In the genomic region with DNA sequence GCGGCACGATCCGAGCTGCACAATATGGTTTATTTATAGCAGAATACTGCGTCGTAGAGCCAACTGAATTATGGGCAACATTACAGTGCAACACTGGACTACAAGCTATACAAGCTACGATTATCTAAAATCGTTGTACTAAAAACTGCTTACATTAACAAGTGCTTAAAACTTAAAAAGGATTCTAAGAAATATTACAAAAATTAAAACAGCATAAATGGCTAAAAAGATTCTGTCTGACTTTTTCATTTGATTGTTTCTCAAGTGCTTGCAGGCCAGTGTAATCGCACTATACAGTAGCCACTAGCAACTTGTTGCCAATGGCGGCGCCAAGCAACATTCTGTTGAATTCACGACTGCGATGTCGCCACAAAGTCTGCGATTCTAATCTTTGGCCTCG, we compare ENCODE assay signal across 1 fruit fly cellular context.
A peak's percentile ranks its signal among the peaks of the same experiment; 100 is the strongest.
TF ChIP-seq lines count a peak whose summit lies in the region.

No protein-coding gene starts in this region.

TF ChIP-seq in whole organism, embryonic, 481 proteins besides CTCF, POLR2A, EP300 and RAD21 (continued from another document and continues in another):
- TF ChIP-seq Awh (GFP tag; IDR thresholded peaks at IDR 0.05; lab: Robert Waterston, UW), result peak; percentile 90
- no peak for TF ChIP-seq zfh2 (GFP tag; optimal IDR thresholded peaks at IDR 0.05; lab: Kevin White, UChicago)
- TF ChIP-seq H15 (GFP tag; IDR thresholded peaks at IDR 0.05; lab: Robert Waterston, UW), result peak; percentile 86
- TF ChIP-seq CG4730 (GFP tag; IDR thresholded peaks at IDR 0.05; lab: Robert Waterston, UW), result peak; percentile 77
- TF ChIP-seq CG18764 (GFP tag; optimal IDR thresholded peaks at IDR 0.05; lab: Kevin White, UChicago), result peak; percentile 54
- peak; percentile 82 for TF ChIP-seq lmd (GFP tag; IDR thresholded peaks at IDR 0.05; lab: Robert Waterston, UW)
- TF ChIP-seq sisA (GFP tag; IDR thresholded peaks at IDR 0.05; lab: Robert Waterston, UW), result peak; percentile 80
- peak; percentile 47 for TF ChIP-seq CG12071 (GFP tag; optimal IDR thresholded peaks at IDR 0.05; lab: Kevin White, UChicago)
- TF ChIP-seq crp (GFP tag; optimal IDR thresholded peaks at IDR 0.05; lab: Kevin White, UChicago), result peak in 1 of 2 experiments; percentile 6
- TF ChIP-seq h (optimal IDR thresholded peaks at IDR 0.05; lab: Kevin White, UChicago), result no peak
- peak; percentile 57; the same call in 1 of the 2 replicates for TF ChIP-seq bowl (GFP tag; IDR thresholded peaks at IDR 0.05; lab: Robert Waterston, UW)
- no peak for TF ChIP-seq CG6854 (GFP tag; optimal IDR thresholded peaks at IDR 0.05; lab: Kevin White, UChicago)
- peak; percentile 84 for TF ChIP-seq Sox102F (GFP tag; optimal IDR thresholded peaks at IDR 0.05; lab: Kevin White, UChicago)
- TF ChIP-seq run (tag; optimal IDR thresholded peaks at IDR 0.05; lab: Kevin White, UChicago), result peak; percentile 58
- TF ChIP-seq Ptx1 (GFP tag; IDR thresholded peaks at IDR 0.05; lab: Robert Waterston, UW), result peak; percentile 84
- TF ChIP-seq CrebB (tag; optimal IDR thresholded peaks at IDR 0.05; lab: Kevin White, UChicago), result peak; percentile 24
- no peak for TF ChIP-seq MESR4 (GFP tag; optimal IDR thresholded peaks at IDR 0.05; lab: Kevin White, UChicago)
- TF ChIP-seq CG11093 (GFP tag; IDR thresholded peaks at IDR 0.05; lab: Robert Waterston, UW), result peak; percentile 73
- TF ChIP-seq tll (GFP tag; optimal IDR thresholded peaks at IDR 0.05; lab: Kevin White, UChicago), result no peak
- no peak for TF ChIP-seq CG7271 (tag; optimal IDR thresholded peaks at IDR 0.05; lab: Kevin White, UChicago)
- TF ChIP-seq wor (GFP tag; IDR thresholded peaks at IDR 0.05; lab: Robert Waterston, UW), result peak; percentile 64
- TF ChIP-seq mirr (GFP tag; optimal IDR thresholded peaks at IDR 0.05; lab: Kevin White, UChicago), result no peak
- TF ChIP-seq ttk (GFP tag; IDR thresholded peaks at IDR 0.05; lab: Robert Waterston, UW), result peak; percentile 86
- TF ChIP-seq dysf (GFP tag; IDR thresholded peaks at IDR 0.05; lab: Robert Waterston, UW), result peak; percentile 85
- TF ChIP-seq CG10366 (GFP tag; IDR thresholded peaks at IDR 0.05; lab: Robert Waterston, UW), result peak; percentile 83
- TF ChIP-seq Hr51 (GFP tag; optimal IDR thresholded peaks at IDR 0.05; lab: Kevin White, UChicago), result peak; percentile 23 to 79
- peak; percentile 35 for TF ChIP-seq CG5180 (GFP tag; optimal IDR thresholded peaks at IDR 0.05; lab: Kevin White, UChicago)
- no peak for TF ChIP-seq CG11456 (GFP tag; IDR thresholded peaks at IDR 0.05; lab: Robert Waterston, UW)
- no peak for TF ChIP-seq Adf1 (GFP tag; IDR thresholded peaks at IDR 0.05; lab: Robert Waterston, UW)
- peak; percentile 36 for TF ChIP-seq CG8089 (GFP tag; optimal IDR thresholded peaks at IDR 0.05; lab: Kevin White, UChicago)
- TF ChIP-seq CG6813 (GFP tag; optimal IDR thresholded peaks at IDR 0.05; lab: Kevin White, UChicago), result peak; percentile 63
- TF ChIP-seq ato (GFP tag; IDR thresholded peaks at IDR 0.05; lab: Robert Waterston, UW; ENCODE audit: partially characterized antibody), result no peak
- TF ChIP-seq CG14667 (GFP tag; IDR thresholded peaks at IDR 0.05; lab: Robert Waterston, UW), result peak; percentile 63
- TF ChIP-seq ro (GFP tag; IDR thresholded peaks at IDR 0.05; lab: Robert Waterston, UW), result peak; percentile 50
- no peak for TF ChIP-seq CG6765 (GFP tag; optimal IDR thresholded peaks at IDR 0.05; lab: Kevin White, UChicago)
- TF ChIP-seq CG8281 (tag; optimal IDR thresholded peaks at IDR 0.05; lab: Kevin White, UChicago), result peak; percentile 30
- TF ChIP-seq CG10565 (GFP tag; optimal IDR thresholded peaks at IDR 0.05; lab: Kevin White, UChicago), result peak; percentile 3
- TF ChIP-seq CG17568 (GFP tag; optimal IDR thresholded peaks at IDR 0.05; lab: Kevin White, UChicago), result peak; percentile 49
- no peak for TF ChIP-seq CG13296 (GFP tag; optimal IDR thresholded peaks at IDR 0.05; lab: Kevin White, UChicago)
- TF ChIP-seq CG11695 (GFP tag; IDR thresholded peaks at IDR 0.05; lab: Robert Waterston, UW), result peak; percentile 83
- TF ChIP-seq CG6683 (GFP tag; optimal IDR thresholded peaks at IDR 0.05; lab: Kevin White, UChicago), result no peak
- TF ChIP-seq ash1 (GFP tag; optimal IDR thresholded peaks at IDR 0.05; lab: Kevin White, UChicago), result no peak
- peak; percentile 81 for TF ChIP-seq seq (GFP tag; IDR thresholded peaks at IDR 0.05; lab: Robert Waterston, UW)
- TF ChIP-seq otp (GFP tag; IDR thresholded peaks at IDR 0.05; lab: Robert Waterston, UW), result 0 out of 3 replicates have a peak, but pooled peaks have one; percentile 63
- TF ChIP-seq Drgx (GFP tag; IDR thresholded peaks at IDR 0.05; lab: Robert Waterston, UW), result peak; percentile 96
- peak; percentile 46 for TF ChIP-seq eyg (GFP tag; optimal IDR thresholded peaks at IDR 0.05; lab: Kevin White, UChicago)
- TF ChIP-seq btn (GFP tag; optimal IDR thresholded peaks at IDR 0.05; lab: Kevin White, UChicago), result peak; percentile 63
- no peak for TF ChIP-seq hbn (GFP tag; IDR thresholded peaks at IDR 0.05; lab: Robert Waterston, UW; ENCODE audit: partially characterized antibody)
- peak; percentile 99 for TF ChIP-seq CG11504 (tag; optimal IDR thresholded peaks at IDR 0.05; lab: Kevin White, UChicago)
- TF ChIP-seq Bgb (GFP tag; IDR thresholded peaks at IDR 0.05; lab: Robert Waterston, UW; ENCODE audit: partially characterized antibody), result no peak
- TF ChIP-seq CG34376 (GFP tag; optimal IDR thresholded peaks at IDR 0.05; lab: Kevin White, UChicago), result no peak
- TF ChIP-seq dati (GFP tag; IDR thresholded peaks at IDR 0.05; lab: Robert Waterston, UW), result peak; percentile 66; the same call in 1 of the 2 replicates
- TF ChIP-seq CG17361 (GFP tag; IDR thresholded peaks at IDR 0.05; lab: Robert Waterston, UW), result peak; percentile 80
- no peak for TF ChIP-seq Dref (GFP tag; IDR thresholded peaks at IDR 0.05; lab: Robert Waterston, UW)
- peak; percentile 90 for TF ChIP-seq Xrp1 (GFP tag; IDR thresholded peaks at IDR 0.05; lab: Robert Waterston, UW)
- TF ChIP-seq CG1602 (GFP tag; optimal IDR thresholded peaks at IDR 0.05; lab: Kevin White, UChicago), result peak; percentile 68
- no peak for TF ChIP-seq HLH4C (GFP tag; IDR thresholded peaks at IDR 0.05; lab: Robert Waterston, UW; ENCODE audit: partially characterized antibody)
- no peak for TF ChIP-seq cad (GFP tag; optimal IDR thresholded peaks at IDR 0.05; lab: Kevin White, UChicago)
- TF ChIP-seq Eip74EF (GFP tag; optimal IDR thresholded peaks at IDR 0.05; lab: Kevin White, UChicago), result peak in 1 of 2 experiments; percentile 63
- TF ChIP-seq lab (GFP tag; optimal IDR thresholded peaks at IDR 0.05; lab: Kevin White, UChicago), result peak; percentile 73
- TF ChIP-seq CG6791 (GFP tag; IDR thresholded peaks at IDR 0.05; lab: Robert Waterston, UW; ENCODE audit: partially characterized antibody), result no peak
- TF ChIP-seq shn (GFP tag; optimal IDR thresholded peaks at IDR 0.05; lab: Kevin White, UChicago), result peak; percentile 44
- peak; percentile 47; the same call in 1 of the 2 replicates for TF ChIP-seq Oaz (GFP tag; IDR thresholded peaks at IDR 0.05; lab: Robert Waterston, UW)
- TF ChIP-seq CG3065 (GFP tag; optimal IDR thresholded peaks at IDR 0.05; lab: Kevin White, UChicago), result no peak
- peak; percentile 69 for TF ChIP-seq CG12219 (GFP tag; optimal IDR thresholded peaks at IDR 0.05; lab: Kevin White, UChicago)
- TF ChIP-seq ara (GFP tag; IDR thresholded peaks at IDR 0.05; lab: Robert Waterston, UW), result peak; percentile 89
- TF ChIP-seq Side (GFP tag; optimal IDR thresholded peaks at IDR 0.05; lab: Kevin White, UChicago), result peak; percentile 16
- TF ChIP-seq sob (GFP tag; IDR thresholded peaks at IDR 0.05; lab: Robert Waterston, UW), result peak; percentile 50; the same call in 1 of the 2 replicates
- no peak for TF ChIP-seq toy (GFP tag; IDR thresholded peaks at IDR 0.05; lab: Robert Waterston, UW)
- peak; percentile 72 for TF ChIP-seq CoRest (tag; optimal IDR thresholded peaks at IDR 0.05; lab: Kevin White, UChicago)
- peak; percentile 51 for TF ChIP-seq ems (GFP tag; optimal IDR thresholded peaks at IDR 0.05; lab: Kevin White, UChicago)
- peak; percentile 18 for TF ChIP-seq CG3281 (GFP tag; optimal IDR thresholded peaks at IDR 0.05; lab: Kevin White, UChicago)
- TF ChIP-seq Taf1 (GFP tag; IDR thresholded peaks at IDR 0.05; lab: Robert Waterston, UW), result peak; percentile 11; the same call in 1 of the 2 replicates
- peak; percentile 79; the same call in 2 of the 3 replicates for TF ChIP-seq CG2199 (GFP tag; IDR thresholded peaks at IDR 0.05; lab: Robert Waterston, UW)
- no peak for TF ChIP-seq sna (GFP tag; IDR thresholded peaks at IDR 0.05; lab: Robert Waterston, UW; ENCODE audit: partially characterized antibody)
- no peak for TF ChIP-seq CG10274 (GFP tag; optimal IDR thresholded peaks at IDR 0.05; lab: Kevin White, UChicago)
- TF ChIP-seq CG12155 (GFP tag; optimal IDR thresholded peaks at IDR 0.05; lab: Kevin White, UChicago), result peak; percentile 38
- no peak for TF ChIP-seq CG12236 (GFP tag; optimal IDR thresholded peaks at IDR 0.05; lab: Kevin White, UChicago)
- no peak for TF ChIP-seq sc (optimal IDR thresholded peaks at IDR 0.05; lab: Kevin White, UChicago)
- peak; percentile 61 for TF ChIP-seq sc (GFP tag; optimal IDR thresholded peaks at IDR 0.05; lab: Kevin White, UChicago)
- TF ChIP-seq gcm (GFP tag; optimal IDR thresholded peaks at IDR 0.05; lab: Kevin White, UChicago), result peak; percentile 47
- peak; percentile 92 for TF ChIP-seq ci (GFP tag; IDR thresholded peaks at IDR 0.05; lab: Robert Waterston, UW)
- TF ChIP-seq CG31365 (tag; optimal IDR thresholded peaks at IDR 0.05; lab: Kevin White, UChicago), result peak; percentile 15
- TF ChIP-seq CG1024 (GFP tag; IDR thresholded peaks at IDR 0.05; lab: Robert Waterston, UW), result peak; percentile 50; the same call in 1 of the 2 replicates
- peak; percentile 66 for TF ChIP-seq D19A (tag; optimal IDR thresholded peaks at IDR 0.05; lab: Kevin White, UChicago)
- peak; percentile 43 for TF ChIP-seq caup (GFP tag; optimal IDR thresholded peaks at IDR 0.05; lab: Kevin White, UChicago; ENCODE audit: severe bottlenecking)
- no peak for TF ChIP-seq ftz-f1 (GFP tag; optimal IDR thresholded peaks at IDR 0.05; lab: Kevin White, UChicago)
- TF ChIP-seq CG2129 (GFP tag; IDR thresholded peaks at IDR 0.05; lab: Robert Waterston, UW; ENCODE audit: partially characterized antibody), result no peak
- 0 out of 2 replicates have a peak, but pooled peaks have one; percentile 19 for TF ChIP-seq gt (GFP tag; IDR thresholded peaks at IDR 0.05; lab: Robert Waterston, UW)
- TF ChIP-seq CG12659 (GFP tag; optimal IDR thresholded peaks at IDR 0.05; lab: Kevin White, UChicago), result peak; percentile 39
- peak; percentile 80 for TF ChIP-seq nmo (GFP tag; optimal IDR thresholded peaks at IDR 0.05; lab: Kevin White, UChicago)
- no peak; the same call in 1 of the 2 replicates for TF ChIP-seq aop (GFP tag; IDR thresholded peaks at IDR 0.05; lab: Robert Waterston, UW)
- no peak for TF ChIP-seq kni (GFP tag; optimal IDR thresholded peaks at IDR 0.05; lab: Kevin White, UChicago)
- TF ChIP-seq fd3F (GFP tag; optimal IDR thresholded peaks at IDR 0.05; lab: Kevin White, UChicago), result peak; percentile 21
- TF ChIP-seq br (optimal IDR thresholded peaks at IDR 0.05; lab: Kevin White, UChicago), result no peak
- no peak for TF ChIP-seq Dll (GFP tag; IDR thresholded peaks at IDR 0.05; lab: Robert Waterston, UW; ENCODE audit: partially characterized antibody)
- TF ChIP-seq CG14050 (GFP tag; IDR thresholded peaks at IDR 0.05; lab: Robert Waterston, UW), result peak; percentile 73
- no peak for TF ChIP-seq CG3838 (GFP tag; optimal IDR thresholded peaks at IDR 0.05; lab: Kevin White, UChicago)
- peak; percentile 78 for TF ChIP-seq gsb-n (tag; optimal IDR thresholded peaks at IDR 0.05; lab: Kevin White, UChicago)
- TF ChIP-seq zen2 (GFP tag; IDR thresholded peaks at IDR 0.05; lab: Robert Waterston, UW; ENCODE audit: partially characterized antibody), result no peak
- peak; percentile 12; the same call in 1 of the 2 replicates for TF ChIP-seq CG10321 (GFP tag; IDR thresholded peaks at IDR 0.05; lab: Robert Waterston, UW)
- TF ChIP-seq CG32772 (GFP tag; IDR thresholded peaks at IDR 0.05; lab: Robert Waterston, UW), result peak; percentile 80
- peak; percentile 53 for TF ChIP-seq NfI (GFP tag; optimal IDR thresholded peaks at IDR 0.05; lab: Kevin White, UChicago)
- TF ChIP-seq danr (GFP tag; IDR thresholded peaks at IDR 0.05; lab: Robert Waterston, UW), result peak; percentile 72
- no peak for TF ChIP-seq Dp (GFP tag; optimal IDR thresholded peaks at IDR 0.05; lab: Kevin White, UChicago)
- TF ChIP-seq CG12769 (tag; optimal IDR thresholded peaks at IDR 0.05; lab: Kevin White, UChicago), result peak; percentile 48
- peak; percentile 80 for TF ChIP-seq peb (GFP tag; IDR thresholded peaks at IDR 0.05; lab: Robert Waterston, UW)
- TF ChIP-seq row (GFP tag; IDR thresholded peaks at IDR 0.05; lab: Robert Waterston, UW), result peak; percentile 86
- TF ChIP-seq Hsf (GFP tag; optimal IDR thresholded peaks at IDR 0.05; lab: Kevin White, UChicago), result peak; percentile 75
- TF ChIP-seq CG4707 (GFP tag; optimal IDR thresholded peaks at IDR 0.05; lab: Kevin White, UChicago), result peak; percentile 13
- peak; percentile 44 for TF ChIP-seq Hmr (GFP tag; optimal IDR thresholded peaks at IDR 0.05; lab: Kevin White, UChicago)
- TF ChIP-seq Hand (GFP tag; optimal IDR thresholded peaks at IDR 0.05; lab: Kevin White, UChicago), result peak; percentile 5
- TF ChIP-seq CG30431 (GFP tag; optimal IDR thresholded peaks at IDR 0.05; lab: Kevin White, UChicago), result peak; percentile 34
- peak; percentile 14 for TF ChIP-seq CG15514 (GFP tag; optimal IDR thresholded peaks at IDR 0.05; lab: Kevin White, UChicago)
- TF ChIP-seq Atf3 (GFP tag; optimal IDR thresholded peaks at IDR 0.05; lab: Kevin White, UChicago), result peak; percentile 54
- peak; percentile 23 for TF ChIP-seq salm (tag; optimal IDR thresholded peaks at IDR 0.05; lab: Kevin White, UChicago)
- TF ChIP-seq hth (optimal IDR thresholded peaks at IDR 0.05; lab: Kevin White, UChicago), result no peak
- TF ChIP-seq CG8765 (GFP tag; IDR thresholded peaks at IDR 0.05; lab: Robert Waterston, UW), result peak; percentile 44; the same call in 1 of the 2 replicates
- peak; percentile 57 for TF ChIP-seq Six4 (GFP tag; optimal IDR thresholded peaks at IDR 0.05; lab: Kevin White, UChicago)
- TF ChIP-seq CG11398 (GFP tag; optimal IDR thresholded peaks at IDR 0.05; lab: Kevin White, UChicago), result peak; percentile 24
- TF ChIP-seq sqz (GFP tag; optimal IDR thresholded peaks at IDR 0.05; lab: Kevin White, UChicago), result peak; percentile 19
- no peak for TF ChIP-seq kah (GFP tag; optimal IDR thresholded peaks at IDR 0.05; lab: Kevin White, UChicago)
- no peak for TF ChIP-seq rib (GFP tag; IDR thresholded peaks at IDR 0.05; lab: Robert Waterston, UW)
- TF ChIP-seq Sry-β (GFP tag; optimal IDR thresholded peaks at IDR 0.05; lab: Kevin White, UChicago), result no peak
- TF ChIP-seq Dek (tag; optimal IDR thresholded peaks at IDR 0.05; lab: Kevin White, UChicago), result peak; percentile 39
- TF ChIP-seq CG1529 (GFP tag; optimal IDR thresholded peaks at IDR 0.05; lab: Kevin White, UChicago), result peak; percentile 55
